Worm (Caenorhabditis elegans) whole organism, L4 larva: ENCODE results near the gene F34D10.9.

Experiments
- F37D6.2 ChIP-seq: sonication (generic microtip); optimal IDR thresholded peaks from 2 replicates; lab custom pipeline; 2016; ENCODE audit warnings: mild to moderate bottlenecking, missing genetic modification characterization, missing compliant biosample characterization
- R02D3.7 ChIP-seq: fragments of 150-350 bp; sonication (generic microtip); optimal IDR thresholded peaks from 3 replicates; lab custom pipeline; 2014; ENCODE audit warnings: missing biosample characterization, missing genetic modification characterization
- T20F7.1 ChIP-seq: fragments of 200-800 bp; sonication (Bioruptor generic); optimal IDR thresholded peaks from 2 replicates; lab custom pipeline; 2018; ENCODE audit warnings: mild to moderate bottlenecking, missing genetic modification characterization, missing compliant biosample characterization
- Y48G9A.11 ChIP-seq: fragments of 200-800 bp; sonication (Bioruptor generic); IDR thresholded peaks from 2 replicates; pipeline ENCODE4 v1.3.6; 2022; ENCODE audit warnings: missing genetic modification reagents, missing genetic modification characterization, missing compliant biosample characterization
- Y75B8A.6 ChIP-seq: fragments of 200-800 bp; sonication (Bioruptor generic); IDR thresholded peaks from 2 replicates; pipeline ENCODE4 v1.3.6; 2022; ENCODE audit warnings: missing genetic modification reagents, missing genetic modification characterization, missing compliant biosample characterization
- aha-1 ChIP-seq: fragments of 150-350 bp; peaks from one replicate; lab custom pipeline; 2014; ENCODE audit warnings: missing biosample characterization, missing genetic modification characterization
- aly-2 ChIP-seq: sonication (generic microtip); optimal IDR thresholded peaks from 2 replicates; lab custom pipeline; 2018; ENCODE audit warnings: missing biosample characterization, missing genetic modification characterization
- arid-1 ChIP-seq: fragments of 200-800 bp; sonication (Bioruptor generic); conservative IDR thresholded peaks from 2 replicates; pipeline ENCODE4 v1.3.6; 2022; ENCODE audit warnings: missing genetic modification reagents, missing genetic modification characterization, missing compliant biosample characterization
- ceh-20 ChIP-seq: fragments of 200-800 bp; sonication (Bioruptor generic); IDR thresholded peaks from 2 replicates; pipeline ENCODE4 v1.3.6; 2022; ENCODE audit warnings: missing genetic modification reagents, missing genetic modification characterization, missing compliant biosample characterization
- ceh-62 ChIP-seq: sonication (generic microtip); optimal IDR thresholded peaks from 2 replicates; lab custom pipeline; 2017; ENCODE audit warnings: missing biosample characterization, missing genetic modification characterization
- ceh-82 ChIP-seq: sonication (generic microtip); optimal IDR thresholded peaks from 2 replicates; lab custom pipeline; 2017; ENCODE audit warnings: missing biosample characterization, missing genetic modification characterization
- cey-2 ChIP-seq: sonication (generic microtip); optimal IDR thresholded peaks from 3 replicates; lab custom pipeline; 2017; ENCODE audit warnings: missing genetic modification characterization, mild to moderate bottlenecking, missing compliant biosample characterization, antibody characterized with exemption, borderline replicate concordance; ENCODE audit not compliant: insufficient read depth
- daf-16 ChIP-seq, 3 experiments: sonication (generic microtip); optimal IDR thresholded peaks; 2 replicates each; lab custom pipeline; 2016 to 2017; ENCODE audit warnings: missing genetic modification characterization in 3 of 3, missing genetic modification reagents in 3 of 3, mild to moderate bottlenecking in 2 of 3, missing compliant biosample characterization in 2 of 3, missing biosample characterization in 1 of 3, moderate library complexity in 1 of 3
- daf-19 ChIP-seq: fragments of 200-800 bp; sonication (Bioruptor generic); conservative IDR thresholded peaks from 2 replicates; pipeline ENCODE4 v1.3.6; 2022; ENCODE audit warnings: missing genetic modification characterization, missing compliant biosample characterization
- dmd-9 ChIP-seq: fragments of 200-800 bp; sonication (Bioruptor generic); IDR thresholded peaks from 2 replicates; pipeline ENCODE4 v1.3.6; 2022; ENCODE audit warnings: missing genetic modification reagents, missing genetic modification characterization, missing compliant biosample characterization
- dpl-1 ChIP-seq: fragments of 150-350 bp; optimal IDR thresholded peaks from 2 replicates; lab custom pipeline; 2014; ENCODE audit warnings: missing biosample characterization, missing genetic modification reagents, missing genetic modification characterization
- egl-27 ChIP-seq: sonication (generic microtip); optimal IDR thresholded peaks from 3 replicates; lab custom pipeline; 2017; ENCODE audit warnings: missing biosample characterization, missing genetic modification reagents, missing genetic modification characterization
- hif-1 ChIP-seq, 2 experiments: sonication (generic microtip); optimal IDR thresholded peaks; 2 replicates each; lab custom pipeline; 2016 to 2017; ENCODE audit warnings: missing compliant biosample characterization in 2 of 2, missing genetic modification characterization in 2 of 2, missing genetic modification reagents in 2 of 2, missing genotype in 2 of 2, mild to moderate bottlenecking in 1 of 2
- jun-1 ChIP-seq: fragments of 150-350 bp; optimal IDR thresholded peaks from 2 replicates; lab custom pipeline; 2014; ENCODE audit warnings: missing biosample characterization, missing genetic modification reagents, missing genetic modification characterization
- lin-38 ChIP-seq: fragments of 200-800 bp; sonication (Bioruptor generic); IDR thresholded peaks from 2 replicates; pipeline ENCODE4 v1.3.6; 2022; ENCODE audit warnings: missing genetic modification reagents, missing genetic modification characterization, missing compliant biosample characterization
- lin-39 ChIP-seq: fragments of 150-350 bp; optimal IDR thresholded peaks from 2 replicates; lab custom pipeline; 2014; ENCODE audit warnings: missing biosample characterization, missing genetic modification reagents, missing genetic modification characterization
- lir-3 ChIP-seq: sonication (generic microtip); optimal IDR thresholded peaks from 2 replicates; lab custom pipeline; 2016; ENCODE audit warnings: mild to moderate bottlenecking, missing genetic modification characterization, missing compliant biosample characterization
- lsy-2 ChIP-seq, 2 experiments: fragments of 150-350 bp in 1 of 2; sonication (generic microtip) in 1 of 2; optimal IDR thresholded peaks; 2 replicates each; lab custom pipeline; 2014 to 2017; ENCODE audit warnings: missing biosample characterization in 2 of 2, missing genetic modification characterization in 2 of 2
- madf-9 ChIP-seq: fragments of 200-800 bp; sonication (Bioruptor generic); conservative IDR thresholded peaks from 2 replicates; pipeline ENCODE4 v1.3.6; 2022; ENCODE audit warnings: missing genetic modification reagents, missing genetic modification characterization, missing compliant biosample characterization
- mdl-1 ChIP-seq, 2 experiments: fragments of 150-350 bp in 1 of 2; sonication (generic microtip) in 1 of 2; optimal IDR thresholded peaks; 2 replicates each; lab custom pipeline; 2014 to 2017; ENCODE audit warnings: missing biosample characterization in 2 of 2, missing genetic modification characterization in 2 of 2
- mxl-2 ChIP-seq: fragments of 200-800 bp; sonication (Bioruptor generic); conservative IDR thresholded peaks from 2 replicates; pipeline ENCODE4 v1.3.6; 2022; ENCODE audit warnings: missing genetic modification reagents, missing genetic modification characterization, missing compliant biosample characterization
- nhr-10 ChIP-seq: fragments of 150-350 bp; optimal IDR thresholded peaks from 2 replicates; lab custom pipeline; 2014; ENCODE audit warnings: missing biosample characterization, missing genetic modification characterization
- nhr-102 ChIP-seq: sonication (generic microtip); optimal IDR thresholded peaks from 2 replicates; lab custom pipeline; 2016; ENCODE audit warnings: mild to moderate bottlenecking, missing genetic modification characterization, moderate library complexity, missing compliant biosample characterization
- nhr-237 ChIP-seq: sonication (generic microtip); optimal IDR thresholded peaks from 2 replicates; lab custom pipeline; 2017; ENCODE audit warnings: missing biosample characterization, missing genetic modification characterization
- nhr-28 ChIP-seq: fragments of 150-350 bp; optimal IDR thresholded peaks from 2 replicates; lab custom pipeline; 2014; ENCODE audit warnings: missing biosample characterization, missing genetic modification characterization
- nhr-42 ChIP-seq: fragments of 200-800 bp; sonication (Bioruptor generic); IDR thresholded peaks from 2 replicates; pipeline ENCODE4 v1.3.6; 2022; ENCODE audit warnings: missing genetic modification characterization, missing compliant biosample characterization
- nhr-48 ChIP-seq: sonication (generic microtip); optimal IDR thresholded peaks from 2 replicates; lab custom pipeline; 2016; ENCODE audit warnings: mild to moderate bottlenecking, missing genetic modification characterization, missing compliant biosample characterization
- nhr-6 ChIP-seq: fragments of 150-350 bp; optimal IDR thresholded peaks from 2 replicates; lab custom pipeline; 2014; ENCODE audit warnings: missing biosample characterization, missing genetic modification characterization
- nhr-77 ChIP-seq: fragments of 150-350 bp; optimal IDR thresholded peaks from 2 replicates; lab custom pipeline; 2014; ENCODE audit warnings: missing biosample characterization, missing genetic modification characterization
- pha-4 ChIP-seq, 2 experiments: fragments of 150-350 bp in 1 of 2; fragments of 200-800 bp in 1 of 2; sonication (Bioruptor generic) in 1 of 2; IDR thresholded peaks in 1 of 2; optimal IDR thresholded peaks in 1 of 2; 2 replicates each; pipeline versions ENCODE4 v1.3.6 to Lab custom; 2014 to 2022; ENCODE audit warnings: missing genetic modification characterization in 2 of 2, missing genetic modification reagents in 2 of 2, missing biosample characterization in 1 of 2, missing compliant biosample characterization in 1 of 2
- php-3 ChIP-seq: fragments of 200-800 bp; sonication (Bioruptor generic); IDR thresholded peaks from 2 replicates; pipeline ENCODE4 v1.3.6; 2022; ENCODE audit warnings: missing genetic modification reagents, missing genetic modification characterization, missing compliant biosample characterization
- saeg-2 ChIP-seq: fragments of 200-800 bp; sonication (Bioruptor generic); IDR thresholded peaks from 2 replicates; pipeline ENCODE4 v1.3.6; 2022; ENCODE audit warnings: missing genetic modification reagents, missing genetic modification characterization, missing compliant biosample characterization
- sdz-12 ChIP-seq: fragments of 200-800 bp; sonication (Bioruptor generic); optimal IDR thresholded peaks from 2 replicates; lab custom pipeline; 2018; ENCODE audit warnings: mild to moderate bottlenecking, missing genetic modification characterization, missing compliant biosample characterization
- set-16 ChIP-seq: fragments of 200-800 bp; sonication (Bioruptor generic); IDR thresholded peaks from 2 replicates; pipeline ENCODE4 v1.3.6; 2022; ENCODE audit warnings: missing genetic modification reagents, missing genetic modification characterization, missing compliant biosample characterization
- spr-1 ChIP-seq: sonication (generic microtip); optimal IDR thresholded peaks from 2 replicates; lab custom pipeline; 2016; ENCODE audit warnings: mild to moderate bottlenecking, missing genetic modification characterization, missing compliant biosample characterization
- spr-3 ChIP-seq: fragments of 200-800 bp; sonication (Bioruptor generic); optimal IDR thresholded peaks from 2 replicates; lab custom pipeline; 2018; ENCODE audit warnings: mild to moderate bottlenecking, missing genetic modification characterization, missing compliant biosample characterization
- tag-97 ChIP-seq: fragments of 200-800 bp; sonication (Bioruptor generic); IDR thresholded peaks from 2 replicates; pipeline ENCODE4 v1.3.6; 2022; ENCODE audit warnings: missing genetic modification characterization, missing compliant biosample characterization
- tra-1 ChIP-seq: fragments of 200-800 bp; sonication (Bioruptor generic); IDR thresholded peaks from 2 replicates; pipeline ENCODE4 v1.3.6; 2022; ENCODE audit warnings: missing genetic modification reagents, missing genetic modification characterization, missing compliant biosample characterization
- unc-62 ChIP-seq, 3 experiments: fragments of 150-350 bp in 1 of 3; sonication (generic microtip); optimal IDR thresholded peaks in 2 of 3; peaks in 1 of 3; 1 replicate in 1 of 3; 2 replicates in 2 of 3; lab custom pipeline; 2014 to 2017; ENCODE audit warnings: missing biosample characterization in 3 of 3, missing genetic modification characterization in 3 of 3, missing genetic modification reagents in 3 of 3, missing genotype in 1 of 3
- zip-11 ChIP-seq: fragments of 200-800 bp; sonication (Bioruptor generic); IDR thresholded peaks from 2 replicates; pipeline ENCODE4 v1.3.6; 2022; ENCODE audit warnings: missing genetic modification characterization, missing compliant biosample characterization
- zip-2 ChIP-seq: fragments of 150-350 bp; optimal IDR thresholded peaks from 2 replicates; lab custom pipeline; 2014; ENCODE audit warnings: missing biosample characterization, missing genetic modification characterization
- ztf-11 ChIP-seq: fragments of 150-350 bp; optimal IDR thresholded peaks from 2 replicates; lab custom pipeline; 2014; ENCODE audit warnings: missing biosample characterization, missing genetic modification characterization
- ztf-7 ChIP-seq: fragments of 150-350 bp; optimal IDR thresholded peaks from 2 replicates; lab custom pipeline; 2014; ENCODE audit warnings: missing biosample characterization, missing genetic modification characterization

F34D10.9 gene

DNA sequence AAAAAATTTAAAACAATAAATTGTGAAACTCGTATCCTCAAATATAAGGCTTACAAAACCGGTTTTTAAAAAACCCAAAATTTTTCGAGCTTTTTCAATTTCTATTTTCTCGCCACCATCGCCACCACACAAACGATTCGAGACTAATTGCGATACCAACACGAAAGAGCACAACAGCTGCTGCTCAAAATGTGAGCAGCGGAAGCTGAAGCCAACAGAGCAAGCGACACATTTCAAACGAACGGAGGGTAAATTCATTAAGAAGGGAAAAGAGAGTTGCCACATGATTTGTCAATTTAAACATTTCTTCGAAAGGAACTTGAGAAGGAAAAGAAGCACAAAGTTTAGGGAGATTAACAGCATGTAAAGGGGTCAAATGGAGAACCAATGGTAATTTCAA, 50.3 kb downstream of the F34D10.9 start:
- TF ChIP-seq nhr-28: no peak
- TF ChIP-seq unc-62 (GFP tag; optimal IDR thresholded peaks at IDR 0.05 in 1 of 2; lab: Kevin White, UChicago): peak in 1 of 2 experiments; percentile 94
- no peak for TF ChIP-seq unc-62 (tag; optimal IDR thresholded peaks at IDR 0.05; lab: Kevin White, UChicago)

DNA sequence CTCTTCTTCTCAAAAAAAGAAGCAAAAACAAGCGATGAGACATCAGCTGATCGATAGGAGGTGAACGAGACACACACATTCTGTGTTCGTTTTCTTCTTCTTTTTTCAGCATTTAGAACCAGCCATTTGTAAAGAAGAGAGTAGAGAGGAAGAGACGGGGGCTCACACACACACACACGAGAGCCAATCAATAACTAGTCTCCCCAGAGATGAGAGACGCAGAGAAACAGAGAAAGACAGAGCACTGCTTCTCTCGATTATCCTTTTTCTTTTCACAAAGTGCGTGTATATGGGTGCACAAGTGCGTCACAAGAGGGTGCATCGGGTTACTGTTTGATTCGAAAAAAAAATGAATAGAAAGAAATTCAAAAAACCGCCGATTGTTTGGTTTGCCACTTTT, 52.0 kb downstream of the F34D10.9 start:
- TF ChIP-seq nhr-10 (no peak), arid-1 (GFP tag; lab: Robert Waterston, UW) (no peak), nhr-6 (no peak), egl-27 (tag; lab: Kevin White, UChicago) (no peak), aha-1 (peak; percentile 94), lsy-2 (tag; optimal IDR thresholded peaks at IDR 0.05; lab: Kevin White, UChicago) (peak; percentile 60 to 81), zip-11 (GFP tag; lab: Robert Waterston, UW) (no peak), tra-1 (GFP tag; lab: Robert Waterston, UW) (no peak), ztf-11 (tag; lab: Kevin White, UChicago) (no peak), nhr-28 (no peak), hif-1 (tag; optimal IDR thresholded peaks at IDR 0.05; lab: Kevin White, UChicago) (peak in 1 of 2 experiments; percentile 65), madf-9 (GFP tag; lab: Robert Waterston, UW) (no peak), mxl-2 (GFP tag; lab: Robert Waterston, UW) (no peak), sdz-12 (GFP tag; lab: Kevin White, UChicago) (no peak), aly-2 (tag; lab: Kevin White, UChicago) (no peak), mdl-1 (tag; optimal IDR thresholded peaks at IDR 0.05; lab: Kevin White, UChicago) (peak in 1 of 2 experiments; percentile 56), lir-3 (no peak), nhr-42 (GFP tag; lab: Robert Waterston, UW) (no peak), Y75B8A.6 (GFP tag; lab: Robert Waterston, UW) (no peak), unc-62 (GFP tag; optimal IDR thresholded peaks at IDR 0.05 in 1 of 2; lab: Kevin White, UChicago) (no peak), unc-62 (tag; optimal IDR thresholded peaks at IDR 0.05; lab: Kevin White, UChicago) (no peak), jun-1 (tag; lab: Kevin White, UChicago) (no peak), tag-97 (no peak), F37D6.2 (peak; percentile 43), dpl-1 (GFP tag; lab: Kevin White, UChicago) (peak; percentile 29), lin-39 (peak; percentile 61), pha-4 (GFP tag; IDR thresholded peaks at IDR 0.05; lab: Robert Waterston, UW) (peak; percentile 52), pha-4 (tag; optimal IDR thresholded peaks at IDR 0.05; lab: Kevin White, UChicago) (no peak), ceh-20 (GFP tag; lab: Robert Waterston, UW) (0 out of 2 replicates have a peak, but pooled peaks have one; percentile 52), daf-19 (GFP tag; lab: Robert Waterston, UW) (no peak), ztf-7 (tag; lab: Kevin White, UChicago) (no peak), daf-16 (GFP tag; optimal IDR thresholded peaks at IDR 0.05; lab: Kevin White, UChicago) (peak in 1 of 2 experiments; percentile 59), daf-16 (tag; optimal IDR thresholded peaks at IDR 0.05; lab: Kevin White, UChicago) (no peak), lin-38 (GFP tag; lab: Robert Waterston, UW) (0 out of 2 replicates have a peak, but pooled peaks have one; percentile 18), dmd-9 (GFP tag; lab: Robert Waterston, UW) (no peak), Y48G9A.11 (no peak), nhr-237 (no peak), spr-1 (no peak), R02D3.7 (tag; lab: Kevin White, UChicago) (no peak), set-16 (no peak), cey-2 (no peak), saeg-2 (GFP tag; lab: Robert Waterston, UW) (peak; percentile 9; the same call in 1 of the 2 replicates), nhr-102 (tag; lab: Kevin White, UChicago) (no peak), T20F7.1 (GFP tag; lab: Kevin White, UChicago) (no peak), nhr-77 (tag; lab: Kevin White, UChicago) (no peak), nhr-48 (peak; percentile 33), ceh-62 (tag; lab: Kevin White, UChicago) (no peak), zip-2 (tag; lab: Kevin White, UChicago) (no peak), spr-3 (no peak), ceh-82 (no peak), php-3 (no peak)
